Worm (Caenorhabditis elegans): Measurements from ENCODE around the gene cutl-1.

Gene cutl-1

DNA sequence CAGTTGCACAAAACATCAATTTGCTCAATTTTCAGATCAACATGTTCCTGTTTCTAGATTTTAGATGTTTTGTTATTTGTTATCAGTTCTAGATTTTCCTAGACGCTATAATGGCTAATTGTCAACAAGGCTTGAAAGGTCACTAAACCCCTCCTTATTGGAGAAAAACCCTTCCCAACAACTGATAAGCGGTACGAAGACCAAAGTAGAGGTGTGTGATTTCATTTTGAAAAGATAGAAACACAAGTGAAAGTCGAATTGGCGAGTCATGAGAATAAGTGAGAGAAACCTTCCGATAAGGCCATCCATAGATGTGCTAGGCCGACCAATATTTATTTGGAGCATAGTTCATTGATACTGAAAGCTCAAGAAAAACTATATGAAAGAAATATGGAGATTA, 32.3 kb downstream of the cutl-1 start (continued):
- peak; percentile 58; the same call in 1 of the 2 replicates for TF ChIP-seq tra-1 (GFP tag; IDR thresholded peaks at IDR 0.05)
- no peak for TF ChIP-seq attf-4 (tag; optimal IDR thresholded peaks at IDR 0.05)
- no peak for TF ChIP-seq mxl-3 (GFP tag; optimal IDR thresholded peaks at IDR 0.05)
- TF ChIP-seq ceh-32 (tag; optimal IDR thresholded peaks at IDR 0.05; ENCODE audit: poor library complexity) = no peak
- no peak for TF ChIP-seq Y48G9A.11 (GFP tag; IDR thresholded peaks at IDR 0.05)
- TF ChIP-seq nhr-25 (tag; optimal IDR thresholded peaks at IDR 0.05; ENCODE audit: borderline replicate concordance, insufficient read depth) = no peak
- peak; percentile 65 for TF ChIP-seq mep-1 (tag; optimal IDR thresholded peaks at IDR 0.05)
- TF ChIP-seq egl-43 (GFP tag; IDR thresholded peaks at IDR 0.05) = no peak
- no peak for TF ChIP-seq Y5F2A.4 (GFP tag; optimal IDR thresholded peaks at IDR 0.05)
- no peak for TF ChIP-seq Y75B8A.6 (GFP tag; IDR thresholded peaks at IDR 0.05)
- TF ChIP-seq daf-8 (GFP tag; IDR thresholded peaks at IDR 0.05) = no peak
- TF ChIP-seq ceh-44 (GFP tag; IDR thresholded peaks at IDR 0.05) = no peak
- TF ChIP-seq unc-130 (GFP tag; optimal IDR thresholded peaks at IDR 0.05) = no peak
- peak; percentile 91 for TF ChIP-seq nhr-28 (tag; optimal IDR thresholded peaks at IDR 0.05)
- no peak for TF ChIP-seq daf-12 (tag; optimal IDR thresholded peaks at IDR 0.05)

DNA sequence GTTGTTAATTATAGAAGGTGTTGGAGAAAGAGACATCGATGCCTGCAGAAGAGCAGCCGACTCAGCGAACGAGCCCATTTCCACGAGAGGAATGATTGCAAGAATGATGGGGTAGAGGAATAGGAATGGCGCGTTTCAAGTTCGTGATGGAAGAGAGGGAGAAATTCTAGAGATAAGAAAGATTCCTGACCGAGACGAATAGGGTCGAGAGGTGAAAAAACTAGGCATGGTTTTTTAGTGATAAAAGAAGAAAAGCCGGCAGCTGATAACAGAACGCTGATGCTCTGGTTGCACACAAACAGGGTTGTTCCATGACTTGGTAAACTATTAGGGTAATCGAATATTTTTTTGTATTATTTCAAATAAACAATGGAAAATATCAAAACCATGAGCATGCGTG, 33.1 kb downstream of the cutl-1 start:
- TF ChIP-seq duxl-1 (tag; optimal IDR thresholded peaks at IDR 0.05; ENCODE audit: poor library complexity) (no peak), daf-16 (GFP tag; optimal IDR thresholded peaks at IDR 0.05) (no peak), daf-16 (tag; optimal IDR thresholded peaks at IDR 0.05) (peak; percentile 91), F49E8.2 (tag; optimal IDR thresholded peaks at IDR 0.05; ENCODE audit: borderline replicate concordance) (no peak), R02D3.7 (tag; optimal IDR thresholded peaks at IDR 0.05) (no peak), dve-1 (tag; optimal IDR thresholded peaks at IDR 0.05; ENCODE audit: insufficient read depth) (peak; percentile 64), nhr-48 (tag; optimal IDR thresholded peaks at IDR 0.05) (peak; percentile 7), aha-1 (tag) (peak; percentile 44), fos-1 (tag; optimal IDR thresholded peaks at IDR 0.05) (no peak), pha-4 (GFP tag; IDR thresholded peaks at IDR 0.05) (peak; percentile 24; the same call in 1 of the 2 replicates), pha-4 (tag; optimal IDR thresholded peaks at IDR 0.05) (no peak), jun-1 (tag; optimal IDR thresholded peaks at IDR 0.05) (no peak), mdl-1 (tag; optimal IDR thresholded peaks at IDR 0.05) (peak in 1 of 2 experiments; percentile 49), php-3 (GFP tag; IDR thresholded peaks at IDR 0.05) (peak; percentile 39; the same call in 1 of the 2 replicates), nhr-6 (tag; optimal IDR thresholded peaks at IDR 0.05) (peak; percentile 58), dmd-6 (GFP tag; IDR thresholded peaks at IDR 0.05) (peak; percentile 78), nhr-25 (tag; optimal IDR thresholded peaks at IDR 0.05; ENCODE audit: borderline replicate concordance, insufficient read depth) (no peak), nhr-28 (tag; optimal IDR thresholded peaks at IDR 0.05) (peak; percentile 82), lin-1 (GFP tag; IDR thresholded peaks at IDR 0.05) (peak; percentile 65; the same call in 1 of the 2 replicates), pqm-1 (tag; optimal IDR thresholded peaks at IDR 0.05) (peak; percentile 92), nhr-102 (tag; optimal IDR thresholded peaks at IDR 0.05) (peak; percentile 14), hlh-11 (tag; optimal IDR thresholded peaks at IDR 0.05) (peak; percentile 69), hlh-30 (tag; optimal IDR thresholded peaks at IDR 0.05; ENCODE audit: insufficient read depth) (peak; percentile 29), nhr-41 (GFP tag; IDR thresholded peaks at IDR 0.05) (peak; percentile 42; the same call in 1 of the 2 replicates), nhr-77 (tag; optimal IDR thresholded peaks at IDR 0.05) (peak; percentile 75)

DNA sequence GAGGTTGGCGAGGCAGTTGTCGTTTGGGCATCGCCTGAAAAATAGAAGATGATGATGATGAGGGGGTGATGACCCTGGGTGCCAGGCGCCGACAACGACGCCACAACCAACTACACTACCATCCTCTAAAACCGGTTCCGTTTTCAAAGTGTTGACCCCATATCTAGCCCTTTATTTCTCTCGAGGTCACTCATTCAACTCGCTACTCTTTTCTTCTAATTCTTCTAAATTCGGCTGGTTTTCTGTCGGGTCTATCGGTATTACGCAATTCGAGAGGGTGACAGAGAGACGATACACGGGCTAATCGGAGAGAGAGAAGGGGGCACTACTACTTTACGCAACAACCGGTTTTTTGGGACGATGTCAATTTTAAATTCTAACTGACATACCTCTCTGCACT, 34.6 kb downstream of the cutl-1 start:
- TF ChIP-seq mdl-1 (tag; optimal IDR thresholded peaks at IDR 0.05) = peak in 1 of 2 experiments; percentile 68
- TF ChIP-seq daf-8 (GFP tag; IDR thresholded peaks at IDR 0.05) = no peak
- peak; percentile 19; the same call in 1 of the 2 replicates for TF ChIP-seq dmd-6 (GFP tag; IDR thresholded peaks at IDR 0.05)
- TF ChIP-seq pqm-1 (tag; optimal IDR thresholded peaks at IDR 0.05) = no peak
- no peak for TF ChIP-seq daf-16 (GFP tag; optimal IDR thresholded peaks at IDR 0.05)
- no peak for TF ChIP-seq daf-16 (tag; optimal IDR thresholded peaks at IDR 0.05)
- TF ChIP-seq cey-2 (tag; optimal IDR thresholded peaks at IDR 0.05; ENCODE audit: borderline replicate concordance, insufficient read depth) = peak; percentile 1
- TF ChIP-seq ces-1 (GFP tag; optimal IDR thresholded peaks at IDR 0.05) = no peak
- no peak for TF ChIP-seq zag-1 (tag; optimal IDR thresholded peaks at IDR 0.05)
- TF ChIP-seq mxl-3 (GFP tag; optimal IDR thresholded peaks at IDR 0.05) = peak; percentile 57
- no peak for TF ChIP-seq nhr-111 (GFP tag; optimal IDR thresholded peaks at IDR 0.05)
- no peak for TF ChIP-seq lim-7 (GFP tag; IDR thresholded peaks at IDR 0.05)
- TF ChIP-seq hlh-30 (tag; optimal IDR thresholded peaks at IDR 0.05; ENCODE audit: insufficient read depth) = peak; percentile 56
- peak; percentile 46 for TF ChIP-seq ama-1 (optimal IDR thresholded peaks at IDR 0.05)
- TF ChIP-seq madf-5 (GFP tag; IDR thresholded peaks at IDR 0.05) = 0 out of 4 replicates have a peak, but pooled peaks of 1 of the 2 experiments have one; percentile 44
- peak; percentile 94 for TF ChIP-seq nhr-25 (tag; optimal IDR thresholded peaks at IDR 0.05; ENCODE audit: borderline replicate concordance, insufficient read depth)
- TF ChIP-seq lsy-2 (tag; optimal IDR thresholded peaks at IDR 0.05) = peak; percentile 21 to 43
- TF ChIP-seq nhr-48 (tag; optimal IDR thresholded peaks at IDR 0.05) = peak; percentile 62
- no peak for TF ChIP-seq daf-12 (tag; optimal IDR thresholded peaks at IDR 0.05)
- peak; percentile 38 for TF ChIP-seq lin-38 (GFP tag; IDR thresholded peaks at IDR 0.05)
